Fruit fly (Drosophila melanogaster) whole organism, embryonic: ENCODE data around the gene Pde6.

Experiments
- Bdp1 ChIP-seq: fragments of 200-800 bp; sonication (Bioruptor generic); optimal IDR thresholded peaks from 3 replicates; lab custom pipeline; 2016; ENCODE audit warnings: missing biosample characterization, missing genetic modification characterization
- CG10274 ChIP-seq: fragments of 200-800 bp; sonication (Bioruptor generic); optimal IDR thresholded peaks from 3 replicates; lab custom pipeline; 2017; ENCODE audit warnings: missing biosample characterization, mild to moderate bottlenecking, missing genetic modification characterization
- CG10565 ChIP-seq: fragments of 200-800 bp; sonication (Bioruptor generic); optimal IDR thresholded peaks from 3 replicates; lab custom pipeline; 2016; ENCODE audit warnings: missing biosample characterization, mild to moderate bottlenecking, missing genetic modification characterization
- CG11085 ChIP-seq: fragments of 200-800 bp; sonication (Bioruptor generic); IDR thresholded peaks from 2 replicates; pipeline ENCODE4 v1.3.6; 2022; ENCODE audit warnings: missing biosample characterization, missing genetic modification characterization
- CG12942 ChIP-seq: fragments of 200-800 bp; sonication (Bioruptor generic); optimal IDR thresholded peaks from 3 replicates; lab custom pipeline; 2016; ENCODE audit warnings: missing biosample characterization, missing genetic modification characterization
- CG13624 ChIP-seq: fragments of 200-800 bp; sonication (Bioruptor generic); optimal IDR thresholded peaks from 2 replicates; lab custom pipeline; 2016; ENCODE audit warnings: missing biosample characterization, missing genetic modification characterization
- CG18599 ChIP-seq: fragments of 200-800 bp; sonication (Bioruptor generic); optimal IDR thresholded peaks from 3 replicates; lab custom pipeline; 2017; ENCODE audit warnings: missing biosample characterization, missing genetic modification characterization, mild to moderate bottlenecking, moderate library complexity, missing genetic modification reagents
- CG2875 ChIP-seq: fragments of 200-800 bp; sonication (Bioruptor generic); optimal IDR thresholded peaks from 2 replicates; lab custom pipeline; 2017; ENCODE audit warnings: missing biosample characterization, mild to moderate bottlenecking, missing genetic modification characterization, missing genetic modification reagents
- CG30020 ChIP-seq: fragments of 200-800 bp; optimal IDR thresholded peaks from 2 replicates; lab custom pipeline; 2019; ENCODE audit warnings: missing biosample characterization, mild to moderate bottlenecking, missing genetic modification characterization, moderate library complexity
- CG32767 ChIP-seq: fragments of 200-800 bp; sonication (Bioruptor generic); IDR thresholded peaks from 2 replicates; pipeline ENCODE4 v1.3.6; 2022; ENCODE audit warnings: missing biosample characterization, missing genetic modification characterization
- CG34376 ChIP-seq: fragments of 200-800 bp; sonication (Bioruptor generic); optimal IDR thresholded peaks from 2 replicates; lab custom pipeline; 2018; ENCODE audit warnings: missing biosample characterization, mild to moderate bottlenecking, missing genetic modification characterization
- CG6175 ChIP-seq: fragments of 200-800 bp; sonication (Bioruptor generic); IDR thresholded peaks from 3 replicates; pipeline ENCODE4 v1.3.6; 2022; ENCODE audit warnings: missing biosample characterization, missing genetic modification characterization
- CG6272 ChIP-seq: fragments of 200-800 bp; sonication (Bioruptor generic); IDR thresholded peaks from 2 replicates; pipeline ENCODE4 v1.3.6; 2022; ENCODE audit warnings: missing biosample characterization, missing genetic modification characterization
- Chrac-16 ChIP-seq: fragments of 200-800 bp; sonication (Bioruptor generic); optimal IDR thresholded peaks from 3 replicates; lab custom pipeline; 2016; ENCODE audit warnings: missing biosample characterization, missing genetic modification characterization
- Dfd ChIP-seq, 2 experiments: fragments of >200 bp; optimal IDR thresholded peaks; 2 replicates each; lab custom pipeline; 2017; ENCODE audit warnings: missing biosample characterization in 2 of 2, missing genetic modification characterization in 2 of 2
- Dip3 ChIP-seq: fragments of 200-800 bp; sonication (Bioruptor generic); optimal IDR thresholded peaks from 3 replicates; lab custom pipeline; 2016; ENCODE audit warnings: missing biosample characterization, missing genetic modification characterization
- E2f2 ChIP-seq: fragments of 200-800 bp; sonication (Bioruptor generic); IDR thresholded peaks from 2 replicates; pipeline ENCODE4 v1.3.6; 2022; ENCODE audit warnings: missing biosample characterization, missing genetic modification characterization
- Ets97D ChIP-seq: fragments of 200-800 bp; sonication (Bioruptor generic); optimal IDR thresholded peaks from 3 replicates; lab custom pipeline; 2016; ENCODE audit warnings: missing biosample characterization, missing genetic modification characterization
- Fer1 ChIP-seq: fragments of 200-800 bp; sonication (Bioruptor generic); optimal IDR thresholded peaks from 2 replicates; lab custom pipeline; 2017; ENCODE audit warnings: missing biosample characterization, mild to moderate bottlenecking, missing genetic modification characterization
- H2.0 ChIP-seq: fragments of 200-800 bp; sonication (Bioruptor generic); IDR thresholded peaks from 2 replicates; pipeline ENCODE4 v1.3.6; 2022; ENCODE audit warnings: missing biosample characterization, missing genetic modification characterization
- HLH4C ChIP-seq: fragments of 200-800 bp; sonication (Bioruptor generic); IDR thresholded peaks from 3 replicates; pipeline ENCODE4 v1.3.6; 2022; ENCODE audit warnings: missing biosample characterization, missing genetic modification characterization; ENCODE audit not compliant: partially characterized antibody
- Hey ChIP-seq: fragments of 200-800 bp; sonication (Bioruptor generic); optimal IDR thresholded peaks from 3 replicates; lab custom pipeline; 2018; ENCODE audit warnings: missing biosample characterization, mild to moderate bottlenecking, missing genetic modification characterization
- Hr39 ChIP-seq: fragments of >200 bp; optimal IDR thresholded peaks from 2 replicates; lab custom pipeline; 2017
- Jarid2 ChIP-seq: fragments of 200-800 bp; sonication (Bioruptor generic); optimal IDR thresholded peaks from 3 replicates; lab custom pipeline; 2017; ENCODE audit warnings: mild to moderate bottlenecking, missing biosample characterization, missing genetic modification reagents, missing genetic modification characterization
- Kr ChIP-seq: fragments of 200-800 bp; sonication (Bioruptor generic); optimal IDR thresholded peaks from 2 replicates; lab custom pipeline; 2017; ENCODE audit warnings: missing biosample characterization, mild to moderate bottlenecking, missing genetic modification characterization
- Lhr ChIP-seq: fragments of 200-800 bp; sonication (Bioruptor generic); optimal IDR thresholded peaks from 3 replicates; lab custom pipeline; 2017; ENCODE audit warnings: mild to moderate bottlenecking, missing biosample characterization, missing genetic modification reagents, missing genetic modification characterization
- Mes4 ChIP-seq: fragments of 200-800 bp; sonication (Bioruptor generic); optimal IDR thresholded peaks from 2 replicates; lab custom pipeline; 2016; ENCODE audit warnings: missing biosample characterization, missing genetic modification characterization
- NfI ChIP-seq: fragments of 200-800 bp; sonication (Bioruptor generic); optimal IDR thresholded peaks from 3 replicates; lab custom pipeline; 2018; ENCODE audit warnings: missing biosample characterization, mild to moderate bottlenecking, missing genetic modification characterization, moderate library complexity
- Oaz ChIP-seq: fragments of 200-800 bp; sonication (Bioruptor generic); IDR thresholded peaks from 2 replicates; pipeline ENCODE4 v1.3.6; 2022; ENCODE audit warnings: missing biosample characterization, missing genetic modification characterization
- Opbp ChIP-seq: fragments of 200-800 bp; sonication (Bioruptor generic); IDR thresholded peaks from 3 replicates; pipeline ENCODE4 v1.3.6; 2022; ENCODE audit warnings: missing biosample characterization, missing genetic modification characterization; ENCODE audit not compliant: partially characterized antibody
- Ssrp ChIP-seq: fragments of 200-800 bp; sonication (Bioruptor generic); optimal IDR thresholded peaks from 2 replicates; lab custom pipeline; 2018; ENCODE audit warnings: missing biosample characterization, mild to moderate bottlenecking, missing genetic modification characterization, moderate library complexity
- abd-A ChIP-seq: fragments of 200-800 bp; sonication (Bioruptor generic); optimal IDR thresholded peaks from 3 replicates; lab custom pipeline; 2019; ENCODE audit warnings: missing biosample characterization, mild to moderate bottlenecking, missing genetic modification characterization, moderate library complexity
- az2 ChIP-seq: fragments of 200-800 bp; sonication (Bioruptor generic); optimal IDR thresholded peaks from 3 replicates; lab custom pipeline; 2016; ENCODE audit warnings: missing biosample characterization, missing genetic modification characterization
- bab2 ChIP-seq: fragments of 200-800 bp; sonication (Bioruptor generic); optimal IDR thresholded peaks from 2 replicates; lab custom pipeline; 2016; ENCODE audit warnings: missing biosample characterization, missing genetic modification characterization
- dati ChIP-seq: fragments of 200-800 bp; sonication (Bioruptor generic); IDR thresholded peaks from 2 replicates; pipeline ENCODE4 v1.3.6; 2022; ENCODE audit warnings: missing biosample characterization, missing genetic modification characterization
- dm ChIP-seq: fragments of 200-800 bp; sonication (Bioruptor generic); optimal IDR thresholded peaks from 3 replicates; lab custom pipeline; 2016; ENCODE audit warnings: missing biosample characterization, missing genetic modification characterization
- emc ChIP-seq: fragments of 200-800 bp; sonication (Bioruptor generic); optimal IDR thresholded peaks from 2 replicates; lab custom pipeline; 2016; ENCODE audit warnings: missing biosample characterization, missing genetic modification characterization
- fd3F ChIP-seq: fragments of 200-800 bp; sonication (Bioruptor generic); optimal IDR thresholded peaks from 2 replicates; lab custom pipeline; 2018; ENCODE audit warnings: missing biosample characterization, mild to moderate bottlenecking, missing genetic modification characterization, moderate library complexity
- fru ChIP-seq: fragments of >200 bp; optimal IDR thresholded peaks from 2 replicates; lab custom pipeline; 2017
- gce ChIP-seq: fragments of 200-800 bp; sonication (Bioruptor generic); IDR thresholded peaks from 3 replicates; pipeline ENCODE4 v1.3.6; 2022; ENCODE audit warnings: missing biosample characterization, missing genetic modification characterization
- gcm ChIP-seq: fragments of 200-800 bp; sonication (Bioruptor generic); optimal IDR thresholded peaks from 2 replicates; lab custom pipeline; 2019; ENCODE audit warnings: missing biosample characterization, mild to moderate bottlenecking, missing genetic modification characterization, moderate library complexity
- grn ChIP-seq: fragments of 200-800 bp; sonication (Bioruptor generic); optimal IDR thresholded peaks from 3 replicates; lab custom pipeline; 2017; ENCODE audit warnings: missing biosample characterization, missing genetic modification characterization
- hkb ChIP-seq, 2 experiments: fragments of 200-800 bp in 1 of 2; fragments of >200 bp in 1 of 2; sonication (Bioruptor generic) in 1 of 2; IDR thresholded peaks in 1 of 2; optimal IDR thresholded peaks in 1 of 2; 2 replicates each; pipeline versions ENCODE4 v1.3.6 to Lab custom; 2017 to 2022; ENCODE audit warnings: missing biosample characterization in 1 of 2, missing genetic modification characterization in 1 of 2
- pita ChIP-seq: fragments of 200-800 bp; sonication (Bioruptor generic); optimal IDR thresholded peaks from 2 replicates; lab custom pipeline; 2017; ENCODE audit warnings: missing biosample characterization, mild to moderate bottlenecking, missing genetic modification characterization
- repo ChIP-seq: fragments of 200-800 bp; sonication (Bioruptor generic); optimal IDR thresholded peaks from 2 replicates; lab custom pipeline; 2016; ENCODE audit warnings: missing biosample characterization, missing genetic modification characterization
- sqz ChIP-seq: fragments of 200-800 bp; sonication (Bioruptor generic); optimal IDR thresholded peaks from 3 replicates; lab custom pipeline; 2018; ENCODE audit warnings: missing biosample characterization, mild to moderate bottlenecking, missing genetic modification characterization
- trh ChIP-seq: fragments of 200-800 bp; sonication (Bioruptor generic); optimal IDR thresholded peaks from 2 replicates; lab custom pipeline; 2016; ENCODE audit warnings: missing biosample characterization, missing genetic modification characterization
- vnd ChIP-seq: fragments of 200-800 bp; sonication (Bioruptor generic); IDR thresholded peaks from 3 replicates; pipeline ENCODE4 v1.3.6; 2022; ENCODE audit warnings: missing biosample characterization, missing genetic modification characterization; ENCODE audit not compliant: partially characterized antibody
- wor ChIP-seq: fragments of 200-800 bp; sonication (Bioruptor generic); IDR thresholded peaks from 2 replicates; pipeline ENCODE4 v1.3.6; 2022; ENCODE audit warnings: missing biosample characterization, missing genetic modification characterization
- zf30C ChIP-seq: fragments of 200-800 bp; sonication (Bioruptor generic); optimal IDR thresholded peaks from 3 replicates; lab custom pipeline; 2018; ENCODE audit warnings: missing biosample characterization, mild to moderate bottlenecking, missing genetic modification characterization

Gene Pde6

dm6 chr3R:14574962-14575717 lies 17.0 kb upstream of the Pde6 start (continued):
- TF ChIP-seq NfI (GFP tag; lab: Kevin White, UChicago) (peak; percentile 58), CG34376 (peak; percentile 18), HLH4C (GFP tag; lab: Robert Waterston, UW) (no peak), CG12942 (peak; percentile 51), Kr (GFP tag; lab: Kevin White, UChicago) (no peak), Bdp1 (GFP tag; lab: Kevin White, UChicago) (peak; percentile 30), emc (GFP tag; lab: Kevin White, UChicago) (no peak), Fer1 (GFP tag; lab: Kevin White, UChicago) (peak; percentile 73), hkb (optimal IDR thresholded peaks at IDR 0.05; lab: Kevin White, UChicago) (no peak), hkb (GFP tag; IDR thresholded peaks at IDR 0.05; lab: Robert Waterston, UW) (no peak), CG18599 (peak; percentile 84), Hr39 (lab: Kevin White, UChicago) (no peak), Chrac-16 (GFP tag; lab: Kevin White, UChicago) (peak; percentile 62), gcm (GFP tag; lab: Kevin White, UChicago) (peak; percentile 46), CG11085 (GFP tag; lab: Robert Waterston, UW) (peak; percentile 43; the same call in 1 of the 2 replicates), sqz (GFP tag; lab: Kevin White, UChicago) (peak; percentile 71), CG30020 (tag; lab: Kevin White, UChicago) (peak; percentile 37), abd-A (tag; lab: Kevin White, UChicago) (no peak), Hey (tag; lab: Kevin White, UChicago) (no peak), Oaz (GFP tag; lab: Robert Waterston, UW) (no peak), E2f2 (GFP tag; lab: Robert Waterston, UW) (no peak), CG13624 (GFP tag; lab: Kevin White, UChicago) (peak; percentile 5), Lhr (GFP tag; lab: Kevin White, UChicago) (peak; percentile 18), CG10565 (GFP tag; lab: Kevin White, UChicago) (no peak), wor (GFP tag; lab: Robert Waterston, UW) (peak; percentile 39; the same call in 1 of the 2 replicates), CG6175 (GFP tag; lab: Robert Waterston, UW) (no peak), CG32767 (peak; percentile 48; the same call in 1 of the 2 replicates), Opbp (GFP tag; lab: Robert Waterston, UW) (no peak), CG6272 (GFP tag; lab: Robert Waterston, UW) (peak; percentile 62; the same call in 1 of the 2 replicates), repo (GFP tag; lab: Kevin White, UChicago) (no peak), Jarid2 (GFP tag; lab: Kevin White, UChicago) (no peak), trh (GFP tag; lab: Kevin White, UChicago) (peak; percentile 44), az2 (GFP tag; lab: Kevin White, UChicago) (peak; percentile 69), grn (GFP tag; lab: Kevin White, UChicago) (no peak), pita (GFP tag; lab: Kevin White, UChicago) (no peak), CG2875 (GFP tag; lab: Kevin White, UChicago) (peak; percentile 24), Ets97D (GFP tag; lab: Kevin White, UChicago) (no peak), bab2 (GFP tag; lab: Kevin White, UChicago) (peak; percentile 59), gce (GFP tag; lab: Robert Waterston, UW) (no peak), Dfd (GFP tag; optimal IDR thresholded peaks at IDR 0.05; lab: Kevin White, UChicago) (peak in 1 of 2 experiments; percentile 72), H2.0 (GFP tag; lab: Robert Waterston, UW) (peak; percentile 47; the same call in 1 of the 2 replicates), dati (no peak), dm (peak; percentile 32), vnd (GFP tag; lab: Robert Waterston, UW) (no peak), Ssrp (tag; lab: Kevin White, UChicago) (peak; percentile 69), fd3F (GFP tag; lab: Kevin White, UChicago) (peak; percentile 70), zf30C (GFP tag; lab: Kevin White, UChicago) (no peak), CG10274 (GFP tag; lab: Kevin White, UChicago) (peak; percentile 49), Dip3 (GFP tag; lab: Kevin White, UChicago) (peak; percentile 53), fru (lab: Kevin White, UChicago) (no peak), Mes4 (GFP tag; lab: Kevin White, UChicago) (no peak)
